Worm (Caenorhabditis elegans): ENCODE measurements around the gene F08H9.4.

ce11 chrV:14480533-14480932 is 16.3 kb upstream of the F08H9.4 start:
- TF ChIP-seq nhr-237 (tag; optimal IDR thresholded peaks at IDR 0.05) (no peak), sea-2 (GFP tag; optimal IDR thresholded peaks at IDR 0.05) (no peak), ceh-16 (tag; optimal IDR thresholded peaks at IDR 0.05) (no peak), unc-62 (GFP tag; optimal IDR thresholded peaks at IDR 0.05) (no peak), nhr-67 (tag; optimal IDR thresholded peaks at IDR 0.05) (no peak), nhr-11 (tag; optimal IDR thresholded peaks at IDR 0.05) (no peak), nhr-28 (tag; optimal IDR thresholded peaks at IDR 0.05) (no peak), mdl-1 (tag; optimal IDR thresholded peaks at IDR 0.05) (no peak), fos-1 (tag; optimal IDR thresholded peaks at IDR 0.05) (no peak), ama-1 (optimal IDR thresholded peaks at IDR 0.05) (no peak), nhr-43 (tag; optimal IDR thresholded peaks at IDR 0.05; ENCODE audit: poor library complexity, severe bottlenecking) (no peak), elt-1 (tag; optimal IDR thresholded peaks at IDR 0.05) (no peak), snpc-4 (tag; optimal IDR thresholded peaks at IDR 0.05) (no peak)

Data from whole organism, L3 larva.